Worm (Caenorhabditis elegans) whole organism, early embryonic: Measurements from ENCODE around the gene Y39G8B.10.
"Not testable (repeated sequence)": the region's sequence is repeated elsewhere in the genome, so short reads cannot be mapped to it uniquely, and the experiment has no call there.

Experiments
- B0310.2 ChIP-seq: sonication (generic microtip); optimal IDR thresholded peaks from 2 replicates; lab custom pipeline; 2016; ENCODE audit warnings: mild to moderate bottlenecking, missing genetic modification characterization, missing compliant biosample characterization
- ama-1 ChIP-seq: fragments of 150-350 bp; optimal IDR thresholded peaks from 2 replicates; lab custom pipeline; 2014
- ets-7 ChIP-seq: sonication (generic microtip); optimal IDR thresholded peaks from 2 replicates; lab custom pipeline; 2016; ENCODE audit warnings: missing genotype, missing genetic modification characterization, missing compliant biosample characterization
- flt-1 ChIP-seq: fragments of 200-800 bp; sonication (Bioruptor generic); IDR thresholded peaks from 2 replicates; pipeline ENCODE4 v1.3.6; 2022; ENCODE audit warnings: missing genetic modification characterization, missing compliant biosample characterization
- hmg-4 ChIP-seq: fragments of 200-800 bp; sonication (Bioruptor generic); optimal IDR thresholded peaks from 2 replicates; lab custom pipeline; 2018; ENCODE audit warnings: mild to moderate bottlenecking, missing genetic modification characterization, missing compliant biosample characterization
- hnd-1 ChIP-seq: sonication (generic microtip); optimal IDR thresholded peaks from 2 replicates; lab custom pipeline; 2016; ENCODE audit warnings: missing genetic modification characterization, missing compliant biosample characterization
- scrt-1 ChIP-seq: fragments of 200-800 bp; sonication (Bioruptor generic); IDR thresholded peaks from 2 replicates; pipeline ENCODE4 v1.3.6; 2022; ENCODE audit warnings: missing genetic modification characterization, missing compliant biosample characterization
- sea-1 ChIP-seq: fragments of 200-800 bp; sonication (Bioruptor generic); conservative IDR thresholded peaks from 2 replicates; pipeline ENCODE4 v1.3.6; 2022; ENCODE audit warnings: missing genetic modification characterization, missing compliant biosample characterization
- tbx-37 ChIP-seq: fragments of 200-800 bp; sonication (Bioruptor generic); conservative IDR thresholded peaks from 2 replicates; pipeline ENCODE4 v1.3.6; 2022; ENCODE audit warnings: missing genetic modification reagents, missing genetic modification characterization, missing compliant biosample characterization
- tra-4 ChIP-seq: sonication (generic microtip); optimal IDR thresholded peaks from 2 replicates; lab custom pipeline; 2017; ENCODE audit warnings: missing genetic modification characterization, missing compliant biosample characterization

DNA sequence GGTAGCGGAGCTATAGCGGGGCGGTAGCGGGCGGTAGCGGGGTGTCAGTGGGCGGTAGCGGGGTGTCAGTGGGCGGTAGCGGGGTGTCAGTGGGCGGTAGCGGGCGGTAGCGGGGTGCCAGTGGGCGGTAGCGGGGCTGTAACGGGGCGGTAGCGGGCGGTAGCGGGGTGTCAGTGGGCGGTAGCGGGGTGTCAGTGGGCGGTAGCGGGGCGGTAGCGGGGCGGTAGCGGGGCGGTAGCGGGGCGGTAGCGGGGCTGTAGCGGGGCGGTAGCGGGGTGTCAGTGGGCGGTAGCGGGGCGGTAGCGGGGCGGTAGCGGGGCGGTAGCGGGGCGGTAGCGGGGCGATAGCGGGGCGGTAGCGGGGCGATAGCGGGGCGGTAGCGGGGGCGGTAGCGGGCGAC is 36.7 kb upstream of the Y39G8B.10 start:
- TF ChIP-seq sea-1 (GFP tag; lab: Robert Waterston, UW) (0 out of 2 replicates have a peak, but pooled peaks have one; percentile 51), hmg-4 (GFP tag; lab: Kevin White, UChicago) (peak; percentile 36), tbx-37 (peak; percentile 37), scrt-1 (GFP tag; lab: Robert Waterston, UW) (0 out of 2 replicates have a peak, but pooled peaks have one; percentile 43)
- not testable (repeated sequence) for TF ChIP-seq B0310.2 (tag; lab: Kevin White, UChicago); tra-4 (tag; lab: Kevin White, UChicago); ama-1 (lab: Kevin White, UChicago); ets-7 (tag; lab: Kevin White, UChicago); flt-1; hnd-1 (tag; lab: Kevin White, UChicago)
